Worm (Caenorhabditis elegans): ENCODE results near the gene drl-1.

DNA sequence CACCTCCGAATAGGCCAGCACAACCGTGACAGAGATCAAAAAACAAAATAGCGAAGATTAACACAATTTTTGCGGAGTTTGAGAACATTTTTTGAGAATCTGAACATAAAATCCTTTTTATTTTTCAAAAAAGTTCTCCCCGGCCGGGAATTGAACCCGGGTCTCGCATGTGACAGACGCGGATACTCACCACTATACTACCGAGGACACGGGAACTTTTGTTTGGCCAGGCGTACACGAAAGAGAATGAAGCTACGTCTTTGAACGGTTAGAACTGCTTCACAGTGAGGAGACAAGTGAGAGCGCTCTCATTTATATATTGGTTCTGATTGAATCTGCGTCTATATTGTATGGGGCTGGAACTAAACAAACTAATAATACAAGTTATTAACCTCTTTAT is 2.4 kb upstream of the drl-1 start, which contains the start of gene grl-26:
- TF ChIP-seq skn-1 (tag; optimal IDR thresholded peaks at IDR 0.05) (no peak), lin-13 (GFP tag; optimal IDR thresholded peaks at IDR 0.05) (no peak)
